Fruit fly (Drosophila melanogaster): Measurements from ENCODE around the gene CG6761.

dm6 chr3L:9690798-9691475 lies 12.5 kb downstream of the CG6761 start:
- no peak for TF ChIP-seq CG17806 (tag; optimal IDR thresholded peaks at IDR 0.05)
- no peak for TF ChIP-seq fd96Ca (GFP tag; IDR thresholded peaks at IDR 0.05)
- 0 out of 2 replicates have a peak, but pooled peaks have one; percentile 22 for TF ChIP-seq CG12605 (GFP tag; IDR thresholded peaks at IDR 0.05)
- TF ChIP-seq Pif1B (GFP tag; optimal IDR thresholded peaks at IDR 0.05) = no peak
- TF ChIP-seq CG32121 (GFP tag; IDR thresholded peaks at IDR 0.05) = peak; percentile 91
- no peak for TF ChIP-seq Pif1A (GFP tag; optimal IDR thresholded peaks at IDR 0.05)
- TF ChIP-seq CG10348 (GFP tag; IDR thresholded peaks at IDR 0.05) = no peak
- peak; percentile 19 for TF ChIP-seq CG8301 (tag; optimal IDR thresholded peaks at IDR 0.05)
- TF ChIP-seq CG4496 (GFP tag; IDR thresholded peaks at IDR 0.05) = peak; percentile 37; the same call in 1 of the 3 replicates

All from whole organism, pupa.